Worm (Caenorhabditis elegans) whole organism, late embryonic: ENCODE results near the gene frpr-3.

ENCODE experiments used
- ceh-2 ChIP-seq: sonication (generic microtip); optimal IDR thresholded peaks from 2 replicates; lab custom pipeline; 2016; ENCODE audit warnings: missing genotype, missing genetic modification characterization, missing compliant biosample characterization
- ceh-9 ChIP-seq: sonication (generic microtip); optimal IDR thresholded peaks from 2 replicates; lab custom pipeline; 2016; ENCODE audit warnings: mild to moderate bottlenecking, missing genetic modification characterization, inconsistent platforms, missing compliant biosample characterization
- dmd-4 ChIP-seq: sonication (generic microtip); optimal IDR thresholded peaks from 2 replicates; lab custom pipeline; 2016; ENCODE audit warnings: borderline replicate concordance, missing genetic modification characterization, missing compliant biosample characterization
- gmeb-2 ChIP-seq: sonication (generic microtip); optimal IDR thresholded peaks from 2 replicates; lab custom pipeline; 2016; ENCODE audit warnings: missing genetic modification characterization, inconsistent platforms, missing compliant biosample characterization
- npax-4 ChIP-seq: sonication (generic microtip); optimal IDR thresholded peaks from 2 replicates; lab custom pipeline; 2016; ENCODE audit warnings: missing genetic modification characterization, missing compliant biosample characterization
- pha-4 ChIP-seq: fragments of 150-350 bp; optimal IDR thresholded peaks from 2 replicates; lab custom pipeline; 2018; ENCODE audit warnings: missing biosample characterization, missing genetic modification reagents, missing genetic modification characterization
- pqm-1 ChIP-seq: sonication (generic microtip); optimal IDR thresholded peaks from 2 replicates; lab custom pipeline; 2016; ENCODE audit warnings: missing genetic modification characterization, missing compliant biosample characterization
- ztf-16 ChIP-seq: sonication (generic microtip); optimal IDR thresholded peaks from 2 replicates; lab custom pipeline; 2017; ENCODE audit warnings: missing genetic modification characterization, missing compliant biosample characterization

DNA sequence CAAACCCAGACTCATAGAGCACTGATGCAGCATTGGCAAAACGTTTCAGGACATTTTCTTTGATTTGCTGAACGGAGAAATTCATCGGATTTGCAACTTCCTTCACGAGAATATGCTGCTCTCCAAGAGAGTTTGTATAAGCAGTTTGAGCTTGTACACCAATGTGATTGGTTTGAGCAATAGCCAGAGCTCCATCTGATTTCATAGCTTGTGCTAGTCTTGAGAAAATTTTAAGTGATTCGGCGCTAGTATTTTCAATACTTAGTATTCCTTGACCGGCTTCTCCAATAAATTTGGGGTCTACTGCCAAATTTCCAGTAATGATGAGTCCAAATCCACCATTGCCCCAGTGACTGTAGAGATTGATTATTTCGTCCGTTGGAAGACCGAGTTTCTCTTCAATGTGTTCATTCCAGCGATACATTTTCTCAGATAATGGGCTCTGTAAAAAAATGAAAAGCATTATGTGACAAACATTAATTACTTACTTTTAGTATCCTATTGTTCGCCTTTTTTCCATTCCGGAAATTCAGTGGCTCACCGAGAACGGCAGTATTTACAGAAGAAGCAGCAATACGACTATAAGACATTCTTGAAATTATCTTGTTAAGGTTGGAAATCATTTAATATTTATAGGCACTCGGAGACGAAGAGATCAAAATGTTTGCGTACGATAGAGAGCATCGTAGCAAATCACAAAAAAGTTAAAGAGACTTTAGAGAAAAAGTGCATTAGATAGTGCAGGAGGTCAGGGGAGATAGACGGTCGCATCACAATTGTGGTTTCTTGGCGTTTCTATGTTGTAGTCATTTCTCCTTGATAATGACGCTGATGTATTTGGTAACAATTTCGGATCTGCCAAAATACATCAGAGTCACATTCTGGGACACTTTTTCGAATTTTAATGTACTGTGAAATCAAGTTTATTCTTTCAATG, 38.5 kb downstream of the frpr-3 start, which contains the start of gene ZK742.3:
- TF ChIP-seq ceh-9 (no peak), npax-4 (no peak), dmd-4 (no peak), pha-4 (tag; lab: Kevin White, UChicago) (no peak), ceh-2 (no peak), ztf-16 (no peak), gmeb-2 (no peak), pqm-1 (no peak)
